Worm (Caenorhabditis elegans): ENCODE results near the gene tars-1.

tars-1 gene

ce11 chrII:11728545-11729105 is 33.2 kb upstream of the tars-1 start, which contains the start of gene alh-8 (continued):
- TF ChIP-seq lin-26 (GFP tag; IDR thresholded peaks at IDR 0.05) = 0 out of 2 replicates have a peak, but pooled peaks have one; percentile 40
- TF ChIP-seq ceh-91 (GFP tag; IDR thresholded peaks at IDR 0.05) = no peak
- peak; percentile 43 for TF ChIP-seq tbp1 (GFP tag; optimal IDR thresholded peaks at IDR 0.05)
- TF ChIP-seq Y53G8AR.9 (GFP tag; conservative IDR thresholded peaks at IDR 0.05) = peak; percentile 33; the same call in 1 of the 2 replicates
- peak; percentile 88 for TF ChIP-seq nhr-80 (tag; optimal IDR thresholded peaks at IDR 0.05)
- TF ChIP-seq lin-54 (GFP tag; optimal IDR thresholded peaks at IDR 0.05) = peak; percentile 33
- peak; percentile 80 for TF ChIP-seq madf-3 (GFP tag; IDR thresholded peaks at IDR 0.05)
- TF ChIP-seq ztf-26 (tag; optimal IDR thresholded peaks at IDR 0.05) = peak; percentile 40
- TF ChIP-seq ekl-4 (GFP tag; IDR thresholded peaks at IDR 0.05) = peak; percentile 63
- no peak; the same call in 1 of the 2 replicates for TF ChIP-seq cebp-1 (GFP tag; IDR thresholded peaks at IDR 0.05)
- peak; percentile 61 for TF ChIP-seq cebp-1 (tag; optimal IDR thresholded peaks at IDR 0.05)
- 0 out of 2 replicates have a peak, but pooled peaks have one; percentile 50 for TF ChIP-seq nfyb-1 (GFP tag; IDR thresholded peaks at IDR 0.05)
- no peak for TF ChIP-seq B0019.2 (GFP tag; conservative IDR thresholded peaks at IDR 0.05)
- TF ChIP-seq attf-5 (GFP tag; optimal IDR thresholded peaks at IDR 0.05) = peak; percentile 48
- TF ChIP-seq somi-1 (GFP tag; optimal IDR thresholded peaks at IDR 0.05) = peak; percentile 68

- no peak for TF ChIP-seq rec-8 (tag; optimal IDR thresholded peaks at IDR 0.05)
- no peak for TF ChIP-seq mcd-1 (GFP tag; IDR thresholded peaks at IDR 0.05)
- TF ChIP-seq nfya-1 (tag; optimal IDR thresholded peaks at IDR 0.05; ENCODE audit: borderline replicate concordance, insufficient read depth) = no peak
- no peak for TF ChIP-seq hlh-12 (tag; optimal IDR thresholded peaks at IDR 0.05)
- TF ChIP-seq lsl-1 (GFP tag; optimal IDR thresholded peaks at IDR 0.05) = no peak
- TF ChIP-seq B0336.3 (GFP tag; IDR thresholded peaks at IDR 0.05) = no peak
- TF ChIP-seq lin-35 (GFP tag; optimal IDR thresholded peaks at IDR 0.05) = no peak
- no peak for TF ChIP-seq snpc-1.3 (tag; optimal IDR thresholded peaks at IDR 0.05; ENCODE audit: insufficient read depth)
- TF ChIP-seq F23B12.7 (tag; optimal IDR thresholded peaks at IDR 0.05; ENCODE audit: insufficient read depth) = no peak
- TF ChIP-seq ztf-6 (GFP tag; IDR thresholded peaks at IDR 0.05) = no peak
- no peak for TF ChIP-seq ceh-91 (GFP tag; IDR thresholded peaks at IDR 0.05)
- no peak for TF ChIP-seq unc-130 (GFP tag; optimal IDR thresholded peaks at IDR 0.05)
- TF ChIP-seq ztf-18 (tag; optimal IDR thresholded peaks at IDR 0.05) = no peak
- no peak for TF ChIP-seq sea-2 (GFP tag; IDR thresholded peaks at IDR 0.05)
- no peak for TF ChIP-seq let-526 (GFP tag; IDR thresholded peaks at IDR 0.05)
- no peak for TF ChIP-seq snpc-3.4 (tag; optimal IDR thresholded peaks at IDR 0.05)
- TF ChIP-seq D2030.7 (GFP tag; IDR thresholded peaks at IDR 0.05) = no peak
- TF ChIP-seq aptf-3 (GFP tag; IDR thresholded peaks at IDR 0.05) = no peak
- no peak for TF ChIP-seq ztf-26 (tag; optimal IDR thresholded peaks at IDR 0.05)
Measured at ce11 chrII:11727438-11727837, 32.0 kb upstream of the tars-1 start.

ce11 chrII:11726470-11727106 is 31.1 kb upstream of the tars-1 start, which contains the start of gene F13D12.5:
TSS of gene F13D12.5 (plus strand) at chrII:11726814.
- peak in 2 of 3 experiments; percentile 5 to 52 for TF ChIP-seq lin-35 (GFP tag; optimal IDR thresholded peaks at IDR 0.05)
- no peak for TF ChIP-seq F57C9.4 (tag; optimal IDR thresholded peaks at IDR 0.05)
- no peak for TF ChIP-seq die-1 (tag; optimal IDR thresholded peaks at IDR 0.05)
- 0 out of 2 replicates have a peak, but pooled peaks have one; percentile 9 for TF ChIP-seq C17E4.6 (GFP tag; IDR thresholded peaks at IDR 0.05)
- TF ChIP-seq chd-7 (tag; optimal IDR thresholded peaks at IDR 0.05) = no peak
- TF ChIP-seq efl-1 (GFP tag; optimal IDR thresholded peaks at IDR 0.05) = peak; percentile 88
- no peak for TF ChIP-seq him-1 (tag; optimal IDR thresholded peaks at IDR 0.05)
- no peak for TF ChIP-seq sptf-2 (GFP tag; optimal IDR thresholded peaks at IDR 0.05)
- TF ChIP-seq hlh-12 (tag; optimal IDR thresholded peaks at IDR 0.05) = no peak
- no peak for TF ChIP-seq hrde-1 (tag; optimal IDR thresholded peaks at IDR 0.05; ENCODE audit: borderline replicate concordance)
- no peak for TF ChIP-seq Y95B8A.8 (GFP tag; IDR thresholded peaks at IDR 0.05)
- TF ChIP-seq cebp-1 (GFP tag; IDR thresholded peaks at IDR 0.05) = no peak
- peak; percentile 14 for TF ChIP-seq cebp-1 (tag; optimal IDR thresholded peaks at IDR 0.05)
- peak; percentile 82 for TF ChIP-seq xnd-1 (tag; optimal IDR thresholded peaks at IDR 0.05)
- TF ChIP-seq madf-3 (GFP tag; IDR thresholded peaks at IDR 0.05) = peak; percentile 39; the same call in 1 of the 2 replicates
- no peak for TF ChIP-seq B0035.1 (tag; optimal IDR thresholded peaks at IDR 0.05)
- no peak for TF ChIP-seq aptf-3 (GFP tag; IDR thresholded peaks at IDR 0.05)
- no peak for TF ChIP-seq fkh-3 (tag; optimal IDR thresholded peaks at IDR 0.05)

All from whole organism, young adult.